Worm (Caenorhabditis elegans) whole organism, L4/young adult: ENCODE data around the gene eral-1.
A peak's percentile ranks its signal among the peaks of the same experiment; 100 is the strongest.

Source experiments
- W03F9.2 ChIP-seq: fragments of 150-350 bp; optimal IDR thresholded peaks from 2 replicates; lab custom pipeline; 2014; ENCODE audit warnings: missing biosample characterization, missing genetic modification characterization
- dao-5 ChIP-seq: sonication (generic microtip); optimal IDR thresholded peaks from 2 replicates; lab custom pipeline; 2016; ENCODE audit warnings: missing genotype, missing genetic modification characterization, moderate library complexity, missing compliant biosample characterization
- him-1 ChIP-seq: sonication (generic microtip); optimal IDR thresholded peaks from 2 replicates; lab custom pipeline; 2016; ENCODE audit warnings: missing genotype, missing genetic modification reagents, missing genetic modification characterization, missing compliant biosample characterization

The eral-1 gene

ce11 chrII:9609296-9609695 is 19.7 kb upstream of the eral-1 start, which contains the start of gene pap-2:
Gene pap-2 (minus strand): TSS chrII:9609396.
- TF ChIP-seq him-1 (tag; lab: Kevin White, UChicago) (no peak), W03F9.2 (tag; lab: Kevin White, UChicago) (no peak), dao-5 (tag; lab: Kevin White, UChicago) (no peak)

ce11 chrII:9607137-9607536 is 17.6 kb upstream of the eral-1 start:
- no peak for TF ChIP-seq him-1 (tag; lab: Kevin White, UChicago)
- TF ChIP-seq dao-5 (tag; lab: Kevin White, UChicago) = no peak
- TF ChIP-seq W03F9.2 (tag; lab: Kevin White, UChicago) = no peak

ce11 chrII:9606485-9607036 is 17.0 kb upstream of the eral-1 start:
- TF ChIP-seq W03F9.2 (tag; lab: Kevin White, UChicago) = no peak
- TF ChIP-seq dao-5 (tag; lab: Kevin White, UChicago) = no peak
- TF ChIP-seq him-1 (tag; lab: Kevin White, UChicago) = no peak

ce11 chrII:9605954-9606353 is 16.4 kb upstream of the eral-1 start:
- no peak for TF ChIP-seq W03F9.2 (tag; lab: Kevin White, UChicago)
- TF ChIP-seq dao-5 (tag; lab: Kevin White, UChicago) = no peak
- no peak for TF ChIP-seq him-1 (tag; lab: Kevin White, UChicago)

- TF ChIP-seq W03F9.2 (tag; lab: Kevin White, UChicago) = no peak
- TF ChIP-seq dao-5 (tag; lab: Kevin White, UChicago) = no peak
- no peak for TF ChIP-seq him-1 (tag; lab: Kevin White, UChicago)
These were observed 15.8 kb upstream of the eral-1 start, which contains the start of gene nhr-19 for ce11 chrII:9605336-9605735. Gene nhr-19 (minus strand): TSS chrII:9605526.

- no peak for TF ChIP-seq him-1 (tag; lab: Kevin White, UChicago)
- TF ChIP-seq W03F9.2 (tag; lab: Kevin White, UChicago) = no peak
- no peak for TF ChIP-seq dao-5 (tag; lab: Kevin White, UChicago)
These were observed 15.1 kb upstream of the eral-1 start for ce11 chrII:9604685-9605084.

- TF ChIP-seq W03F9.2 (tag; lab: Kevin White, UChicago) (no peak), him-1 (tag; lab: Kevin White, UChicago) (no peak), dao-5 (tag; lab: Kevin White, UChicago) (no peak)
These were observed 14.5 kb upstream of the eral-1 start for ce11 chrII:9604063-9604462.

- no peak for TF ChIP-seq him-1 (tag; lab: Kevin White, UChicago)
- peak; percentile 71 for TF ChIP-seq W03F9.2 (tag; lab: Kevin White, UChicago)
These were observed 13.9 kb upstream of the eral-1 start for ce11 chrII:9603419-9603818.

- TF ChIP-seq him-1 (tag; lab: Kevin White, UChicago) (no peak), W03F9.2 (tag; lab: Kevin White, UChicago) (no peak), dao-5 (tag; lab: Kevin White, UChicago) (no peak)
These were observed 13.0 kb upstream of the eral-1 start for ce11 chrII:9602566-9602965.

ce11 chrII:9601679-9602078 is 12.1 kb upstream of the eral-1 start:
- TF ChIP-seq W03F9.2 (tag; lab: Kevin White, UChicago) = no peak
- TF ChIP-seq him-1 (tag; lab: Kevin White, UChicago) = no peak
- TF ChIP-seq dao-5 (tag; lab: Kevin White, UChicago) = no peak

- TF ChIP-seq him-1 (tag; lab: Kevin White, UChicago) (no peak), dao-5 (tag; lab: Kevin White, UChicago) (no peak), W03F9.2 (tag; lab: Kevin White, UChicago) (peak; percentile 29)
These were observed 11.5 kb upstream of the eral-1 start for ce11 chrII:9601069-9601468.

- TF ChIP-seq dao-5 (tag; lab: Kevin White, UChicago) (no peak), him-1 (tag; lab: Kevin White, UChicago) (no peak), W03F9.2 (tag; lab: Kevin White, UChicago) (no peak)
These were observed 10.6 kb upstream of the eral-1 start for ce11 chrII:9600022-9600722.

- no peak for TF ChIP-seq W03F9.2 (tag; lab: Kevin White, UChicago)
- no peak for TF ChIP-seq him-1 (tag; lab: Kevin White, UChicago)
- TF ChIP-seq dao-5 (tag; lab: Kevin White, UChicago) = no peak
These were observed 8.0 kb upstream of the eral-1 start, which contains the start of gene mrpl-53 for ce11 chrII:9597516-9598047. Gene mrpl-53 (plus strand): TSS chrII:9597622.
